Fruit fly (Drosophila melanogaster) whole organism, prepupa: ENCODE measurements around the gene CG9312.

Experiments
- CG11294 ChIP-seq: fragments of 200-800 bp; sonication (Bioruptor generic); IDR thresholded peaks from 2 replicates; pipeline ENCODE4 v1.3.6; 2022; ENCODE audit warnings: missing biosample characterization, missing genetic modification characterization
- svp ChIP-seq: fragments of 200-800 bp; sonication (Bioruptor generic); peaks from one replicate; lab custom pipeline; 2016; ENCODE audit warnings: missing biosample characterization, missing genetic modification characterization

DNA sequence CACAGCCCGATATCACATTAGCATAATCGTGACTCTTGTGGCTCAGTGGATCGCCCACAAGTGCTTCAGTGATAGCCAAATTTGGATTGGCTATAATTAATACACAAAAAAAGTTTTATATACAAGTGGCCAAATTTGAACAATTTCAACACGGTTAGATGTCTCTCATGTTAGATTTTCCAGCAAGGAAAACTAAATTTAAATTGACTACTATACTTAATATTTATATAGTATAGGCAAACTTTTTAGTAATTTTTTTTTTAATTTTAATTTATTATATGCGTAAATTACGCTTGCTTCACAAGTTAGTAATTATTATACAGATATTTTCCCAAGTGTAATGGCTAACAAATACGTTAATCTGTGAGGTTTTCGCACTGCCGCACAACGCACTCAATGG lies 555 bp upstream of the CG9312 start:
- TF ChIP-seq svp (GFP tag; lab: Kevin White, UChicago) (no peak), CG11294 (no peak)
